Fruit fly (Drosophila melanogaster) whole organism, embryonic: ENCODE results near the gene CG13392.

ENCODE experiments used
- CG10543 ChIP-seq: fragments of 200-800 bp; sonication (Bioruptor generic); optimal IDR thresholded peaks from 3 replicates; lab custom pipeline; 2017; ENCODE audit warnings: missing biosample characterization, mild to moderate bottlenecking, missing genetic modification characterization, moderate library complexity
- CG11560 ChIP-seq: fragments of 200-800 bp; sonication (Bioruptor generic); IDR thresholded peaks from 3 replicates; pipeline ENCODE4 v1.3.6; 2022; ENCODE audit warnings: missing biosample characterization, missing genetic modification characterization
- CG12155 ChIP-seq: fragments of 200-800 bp; sonication (Bioruptor generic); optimal IDR thresholded peaks from 3 replicates; lab custom pipeline; 2016; ENCODE audit warnings: missing biosample characterization, missing genetic modification characterization
- CG12942 ChIP-seq: fragments of 200-800 bp; sonication (Bioruptor generic); optimal IDR thresholded peaks from 3 replicates; lab custom pipeline; 2016; ENCODE audit warnings: missing biosample characterization, missing genetic modification characterization
- CG13123 ChIP-seq: fragments of 200-800 bp; sonication (Bioruptor generic); optimal IDR thresholded peaks from 2 replicates; lab custom pipeline; 2016; ENCODE audit warnings: missing biosample characterization, missing genetic modification characterization
- CG14050 ChIP-seq: fragments of 200-800 bp; sonication (Bioruptor generic); IDR thresholded peaks from 3 replicates; pipeline ENCODE4 v1.3.6; 2022; ENCODE audit warnings: missing biosample characterization, missing genetic modification characterization
- CG14667 ChIP-seq: fragments of 200-800 bp; sonication (Bioruptor generic); IDR thresholded peaks from 2 replicates; pipeline ENCODE4 v1.3.6; 2022; ENCODE audit warnings: missing biosample characterization, missing genetic modification characterization
- CG14965 ChIP-seq: fragments of 200-800 bp; sonication (Bioruptor generic); optimal IDR thresholded peaks from 2 replicates; lab custom pipeline; 2016; ENCODE audit warnings: missing biosample characterization, missing genetic modification characterization, borderline replicate concordance
- CG15479 ChIP-seq: fragments of 200-800 bp; sonication (Bioruptor generic); optimal IDR thresholded peaks from 3 replicates; lab custom pipeline; 2019; ENCODE audit warnings: missing biosample characterization, mild to moderate bottlenecking, missing genetic modification characterization, moderate library complexity
- CG16779 ChIP-seq: fragments of 200-800 bp; sonication (Bioruptor generic); IDR thresholded peaks from 2 replicates; pipeline ENCODE4 v1.3.6; 2022; ENCODE audit warnings: missing biosample characterization, missing genetic modification characterization
- CG16815 ChIP-seq: fragments of 200-800 bp; sonication (Bioruptor generic); optimal IDR thresholded peaks from 3 replicates; lab custom pipeline; 2017; ENCODE audit warnings: missing biosample characterization, mild to moderate bottlenecking, missing genetic modification characterization
- CG16863 ChIP-seq: fragments of 200-800 bp; sonication (Bioruptor generic); optimal IDR thresholded peaks from 3 replicates; lab custom pipeline; 2016; ENCODE audit warnings: missing biosample characterization, missing genetic modification characterization
- CG17359 ChIP-seq: fragments of 200-800 bp; sonication (Bioruptor generic); optimal IDR thresholded peaks from 3 replicates; lab custom pipeline; 2018; ENCODE audit warnings: missing biosample characterization, mild to moderate bottlenecking, missing genetic modification characterization, moderate library complexity
- CG2129 ChIP-seq: fragments of 200-800 bp; sonication (Bioruptor generic); IDR thresholded peaks from 2 replicates; pipeline ENCODE4 v1.3.6; 2022; ENCODE audit warnings: missing biosample characterization, missing genetic modification characterization; ENCODE audit not compliant: partially characterized antibody
- CG2199 ChIP-seq: fragments of 200-800 bp; sonication (Bioruptor generic); IDR thresholded peaks from 3 replicates; pipeline ENCODE4 v1.3.6; 2022; ENCODE audit warnings: missing biosample characterization, missing genetic modification characterization
- CG2678 ChIP-seq: fragments of 200-800 bp; sonication (Bioruptor generic); optimal IDR thresholded peaks from 3 replicates; lab custom pipeline; 2019; ENCODE audit warnings: missing biosample characterization, mild to moderate bottlenecking, missing genetic modification characterization, moderate library complexity
- CG3065 ChIP-seq: fragments of 200-800 bp; sonication (Bioruptor generic); optimal IDR thresholded peaks from 2 replicates; lab custom pipeline; 2016; ENCODE audit warnings: missing biosample characterization, missing genetic modification characterization
- CG33557 ChIP-seq: fragments of 200-800 bp; sonication (Bioruptor generic); optimal IDR thresholded peaks from 2 replicates; lab custom pipeline; 2019; ENCODE audit warnings: missing biosample characterization, mild to moderate bottlenecking, missing genetic modification characterization, moderate library complexity
- CG34224 ChIP-seq: fragments of 200-800 bp; sonication (Bioruptor generic); IDR thresholded peaks from 3 replicates; pipeline ENCODE4 v1.3.6; 2022; ENCODE audit warnings: missing biosample characterization, missing genetic modification characterization; ENCODE audit not compliant: partially characterized antibody
- CG34376 ChIP-seq: fragments of 200-800 bp; sonication (Bioruptor generic); optimal IDR thresholded peaks from 2 replicates; lab custom pipeline; 2018; ENCODE audit warnings: missing biosample characterization, mild to moderate bottlenecking, missing genetic modification characterization
- CG6654 ChIP-seq: fragments of 200-800 bp; sonication (Bioruptor generic); optimal IDR thresholded peaks from 2 replicates; lab custom pipeline; 2017; ENCODE audit warnings: missing biosample characterization, mild to moderate bottlenecking, missing genetic modification characterization
- CG7745 ChIP-seq: fragments of 200-800 bp; sonication (Bioruptor generic); optimal IDR thresholded peaks from 2 replicates; lab custom pipeline; 2018; ENCODE audit warnings: missing biosample characterization, mild to moderate bottlenecking, missing genetic modification characterization, moderate library complexity
- CG9609 ChIP-seq: fragments of 200-800 bp; sonication (Bioruptor generic); optimal IDR thresholded peaks from 3 replicates; lab custom pipeline; 2016; ENCODE audit warnings: missing biosample characterization, missing genetic modification characterization
- CG9727 ChIP-seq: fragments of 200-800 bp; sonication (Bioruptor generic); optimal IDR thresholded peaks from 3 replicates; lab custom pipeline; 2017; ENCODE audit warnings: missing biosample characterization, mild to moderate bottlenecking, missing genetic modification characterization
- D19B ChIP-seq: fragments of 200-800 bp; sonication (Bioruptor generic); optimal IDR thresholded peaks from 2 replicates; lab custom pipeline; 2017; ENCODE audit warnings: missing biosample characterization, mild to moderate bottlenecking, missing genetic modification characterization
- Dad ChIP-seq: fragments of 200-800 bp; sonication (Bioruptor generic); optimal IDR thresholded peaks from 3 replicates; lab custom pipeline; 2016; ENCODE audit warnings: missing biosample characterization, missing genetic modification characterization
- Dip3 ChIP-seq: fragments of 200-800 bp; sonication (Bioruptor generic); optimal IDR thresholded peaks from 3 replicates; lab custom pipeline; 2016; ENCODE audit warnings: missing biosample characterization, missing genetic modification characterization
- H15 ChIP-seq: fragments of 200-800 bp; sonication (Bioruptor generic); IDR thresholded peaks from 3 replicates; pipeline ENCODE4 v1.3.6; 2022; ENCODE audit warnings: missing biosample characterization, missing genetic modification characterization
- Hsf ChIP-seq: fragments of 200-800 bp; sonication (Bioruptor generic); optimal IDR thresholded peaks from 3 replicates; lab custom pipeline; 2016; ENCODE audit warnings: missing biosample characterization, missing genetic modification characterization
- Poxn ChIP-seq: fragments of 200-800 bp; sonication (Bioruptor generic); IDR thresholded peaks from 2 replicates; pipeline ENCODE4 v1.3.6; 2022; ENCODE audit warnings: missing biosample characterization, missing genetic modification characterization
- Rfx ChIP-seq: fragments of 200-800 bp; sonication (Bioruptor generic); IDR thresholded peaks from 2 replicates; pipeline ENCODE4 v1.3.6; 2022; ENCODE audit warnings: missing biosample characterization, missing genetic modification characterization
- ato ChIP-seq: fragments of 200-800 bp; sonication (Bioruptor generic); IDR thresholded peaks from 2 replicates; pipeline ENCODE4 v1.3.6; 2022; ENCODE audit warnings: missing biosample characterization, missing genetic modification characterization; ENCODE audit not compliant: partially characterized antibody
- bigmax ChIP-seq: fragments of 200-800 bp; sonication (Bioruptor generic); optimal IDR thresholded peaks from 2 replicates; lab custom pipeline; 2018; ENCODE audit warnings: missing biosample characterization, mild to moderate bottlenecking, missing genetic modification characterization
- danr ChIP-seq: fragments of 200-800 bp; sonication (Bioruptor generic); IDR thresholded peaks from 2 replicates; pipeline ENCODE4 v1.3.6; 2022; ENCODE audit warnings: missing biosample characterization, missing genetic modification characterization
- exex ChIP-seq: fragments of 200-800 bp; sonication (Bioruptor generic); optimal IDR thresholded peaks from 4 replicates; lab custom pipeline; 2018; ENCODE audit warnings: missing biosample characterization, mild to moderate bottlenecking, missing genetic modification characterization, moderate library complexity
- ham ChIP-seq: fragments of 200-800 bp; sonication (Bioruptor generic); IDR thresholded peaks from 2 replicates; pipeline ENCODE4 v1.3.6; 2022; ENCODE audit warnings: missing biosample characterization, missing genetic modification characterization
- jing ChIP-seq: fragments of 200-800 bp; sonication (Bioruptor generic); optimal IDR thresholded peaks from 2 replicates; lab custom pipeline; 2018; ENCODE audit warnings: missing biosample characterization, mild to moderate bottlenecking, missing genetic modification characterization
- mirr ChIP-seq: fragments of 200-800 bp; sonication (Bioruptor generic); optimal IDR thresholded peaks from 3 replicates; lab custom pipeline; 2018; ENCODE audit warnings: missing biosample characterization, mild to moderate bottlenecking, missing genetic modification characterization
- mld ChIP-seq: fragments of 200-800 bp; sonication (Bioruptor generic); IDR thresholded peaks from 3 replicates; pipeline ENCODE4 v1.3.6; 2022; ENCODE audit warnings: missing biosample characterization, missing genetic modification characterization; ENCODE audit not compliant: partially characterized antibody
- nau ChIP-seq: fragments of 200-800 bp; sonication (Bioruptor generic); optimal IDR thresholded peaks from 3 replicates; lab custom pipeline; 2017; ENCODE audit warnings: missing biosample characterization, mild to moderate bottlenecking, missing genetic modification characterization, missing genetic modification reagents
- nmo ChIP-seq: fragments of 200-800 bp; sonication (Bioruptor generic); optimal IDR thresholded peaks from 2 replicates; lab custom pipeline; 2018; ENCODE audit warnings: missing biosample characterization, mild to moderate bottlenecking, missing genetic modification characterization, moderate library complexity
- pb ChIP-seq: fragments of 200-800 bp; sonication (Bioruptor generic); optimal IDR thresholded peaks from 3 replicates; lab custom pipeline; 2016; ENCODE audit warnings: missing biosample characterization, missing genetic modification characterization
- pros ChIP-seq: fragments of 200-800 bp; sonication (Bioruptor generic); optimal IDR thresholded peaks from 3 replicates; lab custom pipeline; 2019; ENCODE audit warnings: missing biosample characterization, mild to moderate bottlenecking, missing genetic modification characterization, moderate library complexity
- sug ChIP-seq: fragments of 200-800 bp; optimal IDR thresholded peaks from 2 replicates; lab custom pipeline; 2019; ENCODE audit warnings: missing biosample characterization, mild to moderate bottlenecking, missing genetic modification characterization, moderate library complexity
- ttk ChIP-seq: fragments of 200-800 bp; sonication (Bioruptor generic); IDR thresholded peaks from 2 replicates; pipeline ENCODE4 v2.1.2; 2022; ENCODE audit warnings: missing biosample characterization, missing genetic modification characterization
- tx ChIP-seq: fragments of 200-800 bp; sonication (Bioruptor generic); optimal IDR thresholded peaks from 2 replicates; lab custom pipeline; 2016; ENCODE audit warnings: missing biosample characterization, missing genetic modification characterization
- unpg ChIP-seq: fragments of 200-800 bp; sonication (Bioruptor generic); optimal IDR thresholded peaks from 3 replicates; lab custom pipeline; 2018; ENCODE audit warnings: missing biosample characterization, mild to moderate bottlenecking, missing genetic modification characterization, moderate library complexity
- usp ChIP-seq: fragments of >200 bp; optimal IDR thresholded peaks from 2 replicates; lab custom pipeline; 2017; ENCODE audit warnings: missing biosample characterization, missing genetic modification characterization
- zf30C ChIP-seq: fragments of 200-800 bp; sonication (Bioruptor generic); optimal IDR thresholded peaks from 3 replicates; lab custom pipeline; 2018; ENCODE audit warnings: missing biosample characterization, mild to moderate bottlenecking, missing genetic modification characterization

Gene CG13392

DNA sequence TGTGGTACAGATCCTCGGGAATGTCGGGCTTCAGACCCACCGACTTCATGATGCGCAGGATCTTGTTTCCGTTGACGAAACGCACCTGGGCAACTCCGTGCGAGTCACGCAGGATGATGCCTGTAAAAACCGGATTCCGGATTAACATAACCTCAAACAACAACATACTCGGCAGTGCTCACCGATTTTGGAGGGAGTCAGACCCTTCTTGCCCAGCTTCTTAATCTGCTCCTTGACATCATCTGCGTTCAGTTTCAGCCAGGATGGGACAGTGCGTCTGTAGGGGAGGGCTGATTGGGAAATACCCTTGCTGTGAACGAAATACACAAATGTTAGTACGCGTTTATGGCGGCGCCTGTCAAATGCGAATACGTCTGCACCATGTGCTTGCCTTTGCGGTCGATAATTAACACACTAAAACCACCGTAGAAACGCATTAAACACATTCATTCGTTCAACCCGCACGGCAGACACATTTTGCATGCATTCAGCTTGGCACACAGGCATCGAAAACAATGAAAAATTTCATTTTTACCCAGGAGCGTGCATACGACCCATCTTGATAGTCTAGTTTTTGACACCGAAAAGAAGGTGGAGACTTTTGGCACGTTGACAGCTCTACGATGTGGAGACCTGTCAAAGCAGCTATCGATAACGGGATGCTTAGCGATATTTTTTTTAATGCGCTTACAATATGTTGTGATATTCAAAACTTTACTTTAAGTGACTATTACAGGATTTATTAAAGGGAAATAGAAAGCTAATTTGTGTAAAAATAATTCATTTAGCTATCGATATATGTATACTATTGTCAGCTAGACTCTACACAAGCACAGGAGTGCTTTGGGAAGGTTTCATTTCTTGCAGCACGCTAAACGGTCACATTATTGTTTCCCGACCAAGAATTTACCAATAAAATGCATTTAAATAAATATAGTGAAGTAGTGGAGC lies 18.3 kb downstream of the CG13392 start, which contains the start of the genes RpS13 and CSN8 (continued):
- no peak for TF ChIP-seq D19B (GFP tag; lab: Kevin White, UChicago)
- TF ChIP-seq CG14965 (GFP tag; lab: Kevin White, UChicago) = no peak
- TF ChIP-seq CG13123 = no peak
- TF ChIP-seq CG2678 (tag; lab: Kevin White, UChicago) = peak; percentile 26
- TF ChIP-seq jing = no peak
- peak; percentile 7 for TF ChIP-seq Dip3 (GFP tag; lab: Kevin White, UChicago)
- no peak for TF ChIP-seq tx (GFP tag; lab: Kevin White, UChicago)
- no peak for TF ChIP-seq pros (GFP tag; lab: Kevin White, UChicago)
- TF ChIP-seq CG11560 = no peak
- peak; percentile 55 for TF ChIP-seq sug
- TF ChIP-seq CG16863 (GFP tag; lab: Kevin White, UChicago) = no peak
- TF ChIP-seq Rfx (GFP tag; lab: Robert Waterston, UW) = peak; percentile 43
- no peak for TF ChIP-seq Poxn (GFP tag; lab: Robert Waterston, UW)
- TF ChIP-seq CG15479 (GFP tag; lab: Kevin White, UChicago) = no peak
- TF ChIP-seq CG14050 (GFP tag; lab: Robert Waterston, UW) = no peak
- TF ChIP-seq CG6654 (GFP tag; lab: Kevin White, UChicago) = no peak
- TF ChIP-seq zf30C (GFP tag; lab: Kevin White, UChicago) = no peak
- no peak for TF ChIP-seq pb
- peak; percentile 39 for TF ChIP-seq Hsf (GFP tag; lab: Kevin White, UChicago)
- no peak for TF ChIP-seq danr (GFP tag; lab: Robert Waterston, UW)
- peak; percentile 95 for TF ChIP-seq bigmax (GFP tag; lab: Kevin White, UChicago)
- peak; percentile 10 for TF ChIP-seq CG17359 (tag; lab: Kevin White, UChicago)
- TF ChIP-seq CG3065 (GFP tag; lab: Kevin White, UChicago) = no peak
- TF ChIP-seq nmo (GFP tag; lab: Kevin White, UChicago) = peak; percentile 67
- TF ChIP-seq CG34224 = peak; percentile 93
- no peak for TF ChIP-seq ham (GFP tag; lab: Robert Waterston, UW)
- TF ChIP-seq CG2129 = peak; percentile 91
- TF ChIP-seq exex = peak; percentile 10
- TF ChIP-seq CG14667 (GFP tag; lab: Robert Waterston, UW) = no peak
- 0 out of 2 replicates have a peak, but pooled peaks have one; percentile 31 for TF ChIP-seq CG16779 (GFP tag; lab: Robert Waterston, UW)
- no peak for TF ChIP-seq CG12155 (GFP tag; lab: Kevin White, UChicago)
- TF ChIP-seq CG34376 = peak; percentile 68
- TF ChIP-seq ato (GFP tag; lab: Robert Waterston, UW) = peak; percentile 75
- peak; percentile 31 for TF ChIP-seq CG9727
- no peak for TF ChIP-seq CG12942 (GFP tag; lab: Kevin White, UChicago)
- TF ChIP-seq mirr (GFP tag; lab: Kevin White, UChicago) = no peak
- no peak for TF ChIP-seq usp (GFP tag; lab: Kevin White, UChicago)
- no peak for TF ChIP-seq CG10543
- TF ChIP-seq CG7745 = no peak
- no peak for TF ChIP-seq CG33557 (GFP tag; lab: Kevin White, UChicago)
- TF ChIP-seq CG9609 (GFP tag; lab: Kevin White, UChicago) = no peak
- TF ChIP-seq nau (GFP tag; lab: Kevin White, UChicago) = peak; percentile 16
- TF ChIP-seq CG16815 (GFP tag; lab: Kevin White, UChicago) = no peak
- no peak for TF ChIP-seq CG2199
- no peak for TF ChIP-seq ttk
- no peak for TF ChIP-seq H15 (GFP tag; lab: Robert Waterston, UW)
- peak; percentile 27 for TF ChIP-seq unpg (GFP tag; lab: Kevin White, UChicago)
- TF ChIP-seq Dad (GFP tag; lab: Kevin White, UChicago) = no peak
- peak; percentile 75; the same call in 2 of the 3 replicates for TF ChIP-seq mld (GFP tag; lab: Robert Waterston, UW)
